Worm (Caenorhabditis elegans) whole organism, young adult: ENCODE results near the gene air-1.

Experiments
- B0019.2 ChIP-seq: fragments of 200-800 bp; sonication (Bioruptor generic); conservative IDR thresholded peaks from 2 replicates; pipeline ENCODE4 v1.3.6; 2022; ENCODE audit warnings: missing genetic modification reagents, missing genetic modification characterization, missing compliant biosample characterization
- B0336.3 ChIP-seq: fragments of 200-800 bp; sonication (Bioruptor generic); IDR thresholded peaks from 2 replicates; pipeline ENCODE4 v1.3.6; 2022; ENCODE audit warnings: missing genetic modification characterization, missing compliant biosample characterization
- C17E4.6 ChIP-seq: fragments of 200-800 bp; sonication (Bioruptor generic); IDR thresholded peaks from 2 replicates; pipeline ENCODE4 v1.3.6; 2022; ENCODE audit warnings: missing genetic modification reagents, missing genetic modification characterization, missing compliant biosample characterization
- D2030.7 ChIP-seq: fragments of 200-800 bp; sonication (Bioruptor generic); IDR thresholded peaks from 2 replicates; pipeline ENCODE4 v1.3.6; 2022; ENCODE audit warnings: missing genetic modification reagents, missing genetic modification characterization, missing compliant biosample characterization
- F37B4.10 ChIP-seq: fragments of 200-800 bp; sonication (Bioruptor generic); IDR thresholded peaks from 2 replicates; pipeline ENCODE4 v1.3.6; 2022; ENCODE audit warnings: missing genetic modification characterization, missing compliant biosample characterization
- F39B2.1 ChIP-seq: fragments of 200-800 bp; sonication (Bioruptor generic); IDR thresholded peaks from 2 replicates; pipeline ENCODE4 v1.3.6; 2022; ENCODE audit warnings: missing genetic modification reagents, missing genetic modification characterization, missing compliant biosample characterization
- F49E8.2 ChIP-seq: sonication (generic microtip); optimal IDR thresholded peaks from 3 replicates; lab custom pipeline; 2017; ENCODE audit warnings: missing genetic modification characterization, mild to moderate bottlenecking, missing compliant biosample characterization, antibody characterized with exemption, moderate library complexity; ENCODE audit not compliant: insufficient read depth
- F52B5.7 ChIP-seq: sonication (generic microtip); optimal IDR thresholded peaks from 2 replicates; lab custom pipeline; 2016; ENCODE audit warnings: mild to moderate bottlenecking, missing genetic modification characterization, missing compliant biosample characterization
- F57A8.1 ChIP-seq: fragments of 200-800 bp; sonication (Bioruptor generic); optimal IDR thresholded peaks from 2 replicates; lab custom pipeline; 2018; ENCODE audit warnings: mild to moderate bottlenecking, missing genetic modification characterization, moderate library complexity, missing compliant biosample characterization
- K12H6.12 ChIP-seq: fragments of 200-800 bp; sonication (Bioruptor generic); optimal IDR thresholded peaks from 2 replicates; lab custom pipeline; 2018; ENCODE audit warnings: mild to moderate bottlenecking, missing genetic modification characterization, missing compliant biosample characterization
- Y53F4B.3 ChIP-seq: fragments of 200-800 bp; sonication (Bioruptor generic); IDR thresholded peaks from 2 replicates; pipeline ENCODE4 v1.3.6; 2022; ENCODE audit warnings: missing genetic modification reagents, missing genetic modification characterization, missing compliant biosample characterization
- Y67H2A.10 ChIP-seq: fragments of 200-800 bp; sonication (Bioruptor generic); conservative IDR thresholded peaks from 2 replicates; pipeline ENCODE4 v1.3.6; 2022; ENCODE audit warnings: missing genetic modification reagents, missing genetic modification characterization, missing compliant biosample characterization
- Y95B8A.8 ChIP-seq: fragments of 200-800 bp; sonication (Bioruptor generic); IDR thresholded peaks from 2 replicates; pipeline ENCODE4 v1.3.6; 2022; ENCODE audit warnings: missing genetic modification reagents, missing genetic modification characterization, missing compliant biosample characterization
- ZK185.1 ChIP-seq: sonication (generic microtip); optimal IDR thresholded peaks from 2 replicates; lab custom pipeline; 2016; ENCODE audit warnings: mild to moderate bottlenecking, missing genetic modification characterization, missing compliant biosample characterization; ENCODE audit not compliant: poor library complexity, severe bottlenecking
- aptf-2 ChIP-seq: fragments of 200-800 bp; sonication (Bioruptor generic); conservative IDR thresholded peaks from 2 replicates; pipeline ENCODE4 v1.3.6; 2022; ENCODE audit warnings: missing genetic modification reagents, missing genetic modification characterization, missing compliant biosample characterization
- atf-7 ChIP-seq: sonication (generic microtip); optimal IDR thresholded peaks from 2 replicates; lab custom pipeline; 2017; ENCODE audit warnings: mild to moderate bottlenecking, missing genetic modification characterization, missing compliant biosample characterization
- athp-1 ChIP-seq: sonication (generic microtip); optimal IDR thresholded peaks from 2 replicates; lab custom pipeline; 2017; ENCODE audit warnings: mild to moderate bottlenecking, missing genetic modification characterization, missing compliant biosample characterization
- attf-5 ChIP-seq: fragments of 200-800 bp; sonication (Bioruptor generic); optimal IDR thresholded peaks from 2 replicates; lab custom pipeline; 2018; ENCODE audit warnings: mild to moderate bottlenecking, missing genetic modification characterization, missing compliant biosample characterization
- ceh-40 ChIP-seq: fragments of 200-800 bp; sonication (Bioruptor generic); IDR thresholded peaks from 2 replicates; pipeline ENCODE4 v1.3.6; 2022; ENCODE audit warnings: missing genetic modification characterization, missing compliant biosample characterization
- chd-7 ChIP-seq: sonication (generic microtip); optimal IDR thresholded peaks from 2 replicates; lab custom pipeline; 2016; ENCODE audit warnings: mild to moderate bottlenecking, missing genetic modification characterization, moderate library complexity, missing compliant biosample characterization
- die-1 ChIP-seq: sonication (generic microtip); optimal IDR thresholded peaks from 2 replicates; lab custom pipeline; 2016; ENCODE audit warnings: missing genotype, mild to moderate bottlenecking, missing genetic modification characterization, missing compliant biosample characterization
- dpff-1 ChIP-seq: sonication (generic microtip); optimal IDR thresholded peaks from 2 replicates; lab custom pipeline; 2017; ENCODE audit warnings: mild to moderate bottlenecking, missing genetic modification characterization, missing compliant biosample characterization
- dpl-1 ChIP-seq: fragments of 150-350 bp; optimal IDR thresholded peaks from 2 replicates; lab custom pipeline; 2014; ENCODE audit warnings: missing biosample characterization, missing genetic modification reagents, missing genetic modification characterization
- efl-1 ChIP-seq: fragments of 150-350 bp; optimal IDR thresholded peaks from 2 replicates; lab custom pipeline; 2014; ENCODE audit warnings: missing biosample characterization, missing genetic modification reagents, missing genetic modification characterization
- him-1 ChIP-seq: sonication (generic microtip); optimal IDR thresholded peaks from 2 replicates; lab custom pipeline; 2016; ENCODE audit warnings: missing genotype, missing genetic modification reagents, missing genetic modification characterization, missing compliant biosample characterization
- hlh-12 ChIP-seq: sonication (generic microtip); optimal IDR thresholded peaks from 2 replicates; lab custom pipeline; 2016; ENCODE audit warnings: missing genetic modification characterization, missing compliant biosample characterization
- hmg-20 ChIP-seq: fragments of 200-800 bp; sonication (Bioruptor generic); IDR thresholded peaks from 2 replicates; pipeline ENCODE4 v1.3.6; 2022; ENCODE audit warnings: missing genetic modification reagents, missing genetic modification characterization, missing compliant biosample characterization
- lag-1 ChIP-seq: fragments of 200-800 bp; sonication (Bioruptor generic); IDR thresholded peaks from 2 replicates; pipeline ENCODE4 v1.3.6; 2022; ENCODE audit warnings: missing genetic modification reagents, missing genetic modification characterization, missing compliant biosample characterization
- let-526 ChIP-seq: fragments of 200-800 bp; sonication (Bioruptor generic); IDR thresholded peaks from 2 replicates; pipeline ENCODE4 v1.3.6; 2022; ENCODE audit warnings: missing genetic modification reagents, missing genetic modification characterization, missing compliant biosample characterization
- lsl-1 ChIP-seq: fragments of 200-800 bp; sonication (Bioruptor generic); optimal IDR thresholded peaks from 2 replicates; lab custom pipeline; 2018; ENCODE audit warnings: mild to moderate bottlenecking, missing genetic modification characterization, moderate library complexity, missing compliant biosample characterization
- madf-6 ChIP-seq: fragments of 200-800 bp; sonication (Bioruptor generic); IDR thresholded peaks from 2 replicates; pipeline ENCODE4 v1.3.6; 2022; ENCODE audit warnings: missing genetic modification reagents, missing genetic modification characterization, missing compliant biosample characterization
- mcd-1 ChIP-seq: fragments of 200-800 bp; sonication (Bioruptor generic); IDR thresholded peaks from 2 replicates; pipeline ENCODE4 v1.3.6; 2022; ENCODE audit warnings: missing genetic modification reagents, missing genetic modification characterization, missing compliant biosample characterization
- mxl-1 ChIP-seq: sonication (generic microtip); optimal IDR thresholded peaks from 2 replicates; lab custom pipeline; 2016; ENCODE audit warnings: missing genetic modification characterization, missing compliant biosample characterization
- nfya-1 ChIP-seq: sonication (generic microtip); optimal IDR thresholded peaks from 2 replicates; lab custom pipeline; 2017; ENCODE audit warnings: antibody characterized with exemption, missing compliant biosample characterization, missing genetic modification characterization, borderline replicate concordance; ENCODE audit not compliant: insufficient read depth
- nhr-120 ChIP-seq: fragments of 200-800 bp; sonication (Bioruptor generic); IDR thresholded peaks from 2 replicates; pipeline ENCODE4 v1.3.6; 2022; ENCODE audit warnings: missing genetic modification characterization, missing compliant biosample characterization
- nhr-27 ChIP-seq: fragments of 200-800 bp; sonication (Bioruptor generic); optimal IDR thresholded peaks from 2 replicates; lab custom pipeline; 2018; ENCODE audit warnings: mild to moderate bottlenecking, missing genetic modification characterization, moderate library complexity, missing compliant biosample characterization
- rcor-1 ChIP-seq: fragments of 200-800 bp; sonication (Bioruptor generic); IDR thresholded peaks from 2 replicates; pipeline ENCODE4 v1.3.6; 2022; ENCODE audit warnings: missing genetic modification reagents, missing genetic modification characterization, missing compliant biosample characterization
- rpc-1 ChIP-seq, 2 experiments: fragments of 150-350 bp in 1 of 2; sonication (generic microtip) in 1 of 2; optimal IDR thresholded peaks; 2 replicates each; lab custom pipeline; 2014 to 2018; ENCODE audit warnings: missing biosample characterization in 1 of 2, missing genetic modification characterization in 1 of 2, missing genetic modification reagents in 1 of 2, missing genotype in 1 of 2
- sdz-38 ChIP-seq: sonication (generic microtip); optimal IDR thresholded peaks from 2 replicates; lab custom pipeline; 2016; ENCODE audit warnings: missing genotype, missing genetic modification characterization, missing compliant biosample characterization
- snpc-1.1 ChIP-seq: sonication (generic microtip); optimal IDR thresholded peaks from 2 replicates; lab custom pipeline; 2017; ENCODE audit warnings: missing genetic modification characterization, mild to moderate bottlenecking, missing compliant biosample characterization, antibody characterized with exemption, moderate library complexity, missing genotype, missing genetic modification reagents; ENCODE audit not compliant: insufficient read depth
- somi-1 ChIP-seq: fragments of 200-800 bp; sonication (Bioruptor generic); optimal IDR thresholded peaks from 2 replicates; lab custom pipeline; 2018; ENCODE audit warnings: mild to moderate bottlenecking, missing genetic modification characterization, missing compliant biosample characterization
- unc-62 ChIP-seq: fragments of 150-350 bp; optimal IDR thresholded peaks from 2 replicates; lab custom pipeline; 2014; ENCODE audit warnings: missing biosample characterization, missing genetic modification reagents, missing genetic modification characterization
- zfh-2 ChIP-seq: fragments of 200-800 bp; sonication (Bioruptor generic); conservative IDR thresholded peaks from 2 replicates; pipeline ENCODE4 v1.3.6; 2022; ENCODE audit warnings: missing genetic modification reagents, missing genetic modification characterization, missing compliant biosample characterization
- ztf-18 ChIP-seq: sonication (generic microtip); optimal IDR thresholded peaks from 2 replicates; lab custom pipeline; 2016; ENCODE audit warnings: missing genotype, mild to moderate bottlenecking, missing genetic modification characterization, missing compliant biosample characterization
- ztf-22 ChIP-seq: fragments of 200-800 bp; sonication (Bioruptor generic); optimal IDR thresholded peaks from 2 replicates; lab custom pipeline; 2018; ENCODE audit warnings: mild to moderate bottlenecking, missing genetic modification characterization, moderate library complexity, missing compliant biosample characterization

Gene air-1

DNA sequence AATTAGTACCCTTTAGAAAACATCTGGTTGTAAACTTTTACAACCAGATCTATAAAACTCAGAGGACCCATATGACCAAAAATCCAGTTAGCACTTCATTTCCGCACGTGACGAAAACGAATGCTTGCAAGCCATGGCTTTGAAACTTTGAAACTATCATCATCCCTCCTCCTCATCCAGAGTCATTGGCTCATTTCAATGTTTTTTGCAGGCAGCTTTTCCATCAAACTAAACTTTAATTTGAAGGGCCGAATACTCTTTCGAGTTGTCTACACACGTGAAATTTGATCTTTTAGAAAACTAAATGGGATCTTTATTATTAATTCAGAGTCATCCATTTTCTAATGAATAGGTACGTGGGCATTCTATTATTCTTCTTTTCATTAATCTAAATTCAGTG is 40.9 kb downstream of the air-1 start:
- no peak for TF ChIP-seq efl-1 (GFP tag; lab: Kevin White, UChicago)
- no peak for TF ChIP-seq nhr-120
- TF ChIP-seq F37B4.10 = no peak
- TF ChIP-seq madf-6 (GFP tag; lab: Robert Waterston, UW) = no peak
- no peak for TF ChIP-seq somi-1 (GFP tag; lab: Kevin White, UChicago)
- no peak for TF ChIP-seq dpl-1 (GFP tag; lab: Kevin White, UChicago)
- no peak for TF ChIP-seq snpc-1.1 (tag; lab: Kevin White, UChicago)
- TF ChIP-seq dpff-1 (tag; lab: Kevin White, UChicago) = no peak
- TF ChIP-seq die-1 (tag; lab: Kevin White, UChicago) = no peak
- no peak for TF ChIP-seq aptf-2

DNA sequence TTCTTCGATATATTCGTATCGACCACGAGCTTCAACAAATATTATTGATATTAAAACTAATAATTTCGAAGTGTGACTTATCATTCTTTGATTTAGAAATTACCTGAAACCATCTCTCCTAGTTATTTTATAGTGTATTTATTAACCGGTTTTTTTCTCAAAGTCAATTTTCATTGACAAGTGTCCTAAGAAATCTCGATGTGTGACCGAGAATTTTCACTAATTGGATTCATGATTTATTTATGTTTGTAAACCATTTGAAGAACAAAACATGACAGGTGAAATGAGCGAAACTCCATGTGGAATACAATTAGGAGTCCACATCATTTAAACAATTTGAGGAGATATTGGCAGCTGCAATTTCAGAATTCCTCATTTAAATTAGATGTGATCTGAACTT is 42.2 kb downstream of the air-1 start, which contains the start of gene C16D9.8:
Gene C16D9.8 (minus strand): TSS at position 101 of the 400 bp plus-strand sequence.
- no peak for TF ChIP-seq let-526 (GFP tag; lab: Robert Waterston, UW)
- no peak for TF ChIP-seq him-1 (tag; lab: Kevin White, UChicago)
- no peak for TF ChIP-seq zfh-2 (GFP tag; lab: Robert Waterston, UW)
- no peak for TF ChIP-seq ceh-40 (GFP tag; lab: Robert Waterston, UW)
- TF ChIP-seq hmg-20 (GFP tag; lab: Robert Waterston, UW) = no peak
- no peak for TF ChIP-seq nfya-1 (tag; lab: Kevin White, UChicago)
- TF ChIP-seq nhr-27 (tag; lab: Kevin White, UChicago) = no peak
- no peak for TF ChIP-seq mxl-1
- TF ChIP-seq F57A8.1 (GFP tag; lab: Kevin White, UChicago) = no peak
- TF ChIP-seq attf-5 (GFP tag; lab: Kevin White, UChicago) = no peak
- no peak for TF ChIP-seq sdz-38
- no peak for TF ChIP-seq F49E8.2 (tag; lab: Kevin White, UChicago)
- no peak for TF ChIP-seq B0019.2 (GFP tag; lab: Robert Waterston, UW)
- TF ChIP-seq F39B2.1 (GFP tag; lab: Robert Waterston, UW) = no peak
- TF ChIP-seq D2030.7 = no peak
- no peak for TF ChIP-seq ztf-18 (tag; lab: Kevin White, UChicago)
- no peak for TF ChIP-seq B0336.3 (GFP tag; lab: Robert Waterston, UW)
- TF ChIP-seq F52B5.7 (tag; lab: Kevin White, UChicago) = no peak
- TF ChIP-seq C17E4.6 (GFP tag; lab: Robert Waterston, UW) = no peak

DNA sequence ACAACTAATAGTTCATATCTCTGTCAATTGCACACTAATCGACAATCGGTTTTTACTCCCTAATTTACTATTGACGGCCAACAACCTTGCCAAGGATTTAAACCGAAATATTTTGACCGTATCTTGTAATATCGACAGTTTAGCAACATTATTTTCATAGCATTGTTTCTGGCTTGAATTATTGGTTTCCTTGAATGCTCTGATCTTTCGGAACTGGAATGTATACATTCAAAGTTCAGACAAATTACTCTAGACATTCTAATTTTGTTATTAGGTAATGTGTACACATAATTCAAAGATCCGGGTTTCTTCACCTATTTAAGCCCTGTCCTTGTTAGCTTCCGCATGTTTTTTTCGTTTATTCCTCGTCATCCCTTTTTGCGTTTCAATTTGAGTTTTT is 42.7 kb downstream of the air-1 start, which contains the start of gene C16D9.9:
Gene C16D9.9 (plus strand): TSS at position 301 of the 400 bp plus-strand sequence.
- no peak for TF ChIP-seq lag-1
- no peak for TF ChIP-seq Y67H2A.10 (GFP tag; lab: Robert Waterston, UW)
- TF ChIP-seq hmg-20 (GFP tag; lab: Robert Waterston, UW) = no peak

DNA sequence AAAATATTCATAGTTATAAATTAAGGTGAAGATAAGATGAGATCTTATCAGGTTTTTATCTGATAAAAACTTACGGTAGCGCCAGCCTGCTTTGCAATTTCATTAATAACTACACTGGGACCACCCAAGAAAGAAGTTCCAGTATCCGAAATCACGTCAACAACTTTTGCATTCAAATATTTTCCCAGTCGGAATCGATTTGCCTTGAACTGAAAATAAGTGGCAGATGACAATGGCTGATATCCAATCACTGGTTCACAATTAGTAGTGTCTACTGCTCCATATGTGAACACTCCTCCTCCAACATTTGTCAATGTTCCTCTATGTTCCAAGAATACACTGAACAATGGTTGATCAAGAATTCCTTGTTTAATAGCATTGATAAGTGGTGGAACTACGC is 44.9 kb downstream of the air-1 start, which contains the start of gene F21F8.5:
Gene F21F8.5 (minus strand): TSS at position 101 of the 400 bp plus-strand sequence.
- TF ChIP-seq let-526 (GFP tag; lab: Robert Waterston, UW) (no peak), F39B2.1 (GFP tag; lab: Robert Waterston, UW) (no peak), lsl-1 (GFP tag; lab: Kevin White, UChicago) (no peak), ztf-22 (no peak), athp-1 (no peak), mcd-1 (GFP tag; lab: Robert Waterston, UW) (no peak), rpc-1 (optimal IDR thresholded peaks at IDR 0.05; lab: Kevin White, UChicago) (no peak), rpc-1 (tag; optimal IDR thresholded peaks at IDR 0.05; lab: Kevin White, UChicago) (no peak), unc-62 (GFP tag; lab: Kevin White, UChicago) (no peak), somi-1 (GFP tag; lab: Kevin White, UChicago) (no peak), rcor-1 (GFP tag; lab: Robert Waterston, UW) (no peak), K12H6.12 (no peak), Y95B8A.8 (GFP tag; lab: Robert Waterston, UW) (no peak), ZK185.1 (tag; lab: Kevin White, UChicago) (no peak), hlh-12 (no peak), Y53F4B.3 (GFP tag; lab: Robert Waterston, UW) (no peak), chd-7 (tag; lab: Kevin White, UChicago) (no peak), atf-7 (tag; lab: Kevin White, UChicago) (no peak)
